Fruit fly (Drosophila melanogaster) whole organism, wandering third instar larva: ENCODE measurements around the gene CG15865.
A peak's percentile ranks its signal among the peaks of the same experiment; 100 is the strongest.

ENCODE experiments used
- Abd-B ChIP-seq: fragments of >200 bp; optimal IDR thresholded peaks from 2 replicates; lab custom pipeline; 2017; ENCODE audit warnings: missing biosample characterization, missing genetic modification characterization
- CG32264 ChIP-seq: fragments of 200-800 bp; sonication (Bioruptor generic); optimal IDR thresholded peaks from 2 replicates; lab custom pipeline; 2016; ENCODE audit warnings: missing biosample characterization, missing genetic modification characterization
- CrebA ChIP-seq: fragments of 200-800 bp; sonication (Bioruptor generic); optimal IDR thresholded peaks from 2 replicates; lab custom pipeline; 2016; ENCODE audit warnings: missing biosample characterization, mild to moderate bottlenecking, missing genetic modification characterization, borderline replicate concordance
- Dfd ChIP-seq: fragments of >200 bp; optimal IDR thresholded peaks from 2 replicates; lab custom pipeline; 2017; ENCODE audit warnings: missing biosample characterization, missing genetic modification characterization
- Dif ChIP-seq: fragments of 200-275, 200-300 bp; sonication (Bioruptor generic); optimal IDR thresholded peaks from 2 replicates; lab custom pipeline; 2018; ENCODE audit warnings: missing biosample characterization, missing genetic modification characterization; ENCODE audit not compliant: partially characterized antibody
- GATAd ChIP-seq: sonication (Bioruptor generic); optimal IDR thresholded peaks from 2 replicates; lab custom pipeline; 2016; ENCODE audit warnings: missing biosample characterization, missing genetic modification characterization
- HLH106 ChIP-seq: fragments of 200-800 bp; optimal IDR thresholded peaks from 3 replicates; lab custom pipeline; 2019; ENCODE audit warnings: missing biosample characterization, mild to moderate bottlenecking, missing genetic modification characterization, moderate library complexity
- Hr78 ChIP-seq: fragments of >200 bp; optimal IDR thresholded peaks from 2 replicates; lab custom pipeline; 2017; ENCODE audit warnings: missing biosample characterization, missing genetic modification characterization
- Hr83 ChIP-seq: fragments of 200-300 bp; sonication (Bioruptor generic); optimal IDR thresholded peaks from 2 replicates; lab custom pipeline; 2016; ENCODE audit warnings: missing biosample characterization, mild to moderate bottlenecking, missing genetic modification characterization, moderate library complexity; ENCODE audit not compliant: poor library complexity, severe bottlenecking
- Jra ChIP-seq: sonication (Bioruptor generic); optimal IDR thresholded peaks from 2 replicates; lab custom pipeline; 2016; ENCODE audit warnings: missing biosample characterization, missing genetic modification characterization
- Mio ChIP-seq: sonication (Bioruptor generic); optimal IDR thresholded peaks from 2 replicates; lab custom pipeline; 2016; ENCODE audit warnings: missing biosample characterization, missing genetic modification characterization
- Myc ChIP-seq: fragments of >200 bp; optimal IDR thresholded peaks from 2 replicates; lab custom pipeline; 2017
- N ChIP-seq: fragments of >200 bp; optimal IDR thresholded peaks from 2 replicates; lab custom pipeline; 2018; ENCODE audit warnings: missing biosample characterization, missing external identifiers, missing genetic modification characterization
- OdsH ChIP-seq: fragments of 200-800 bp; sonication (Bioruptor generic); optimal IDR thresholded peaks from 2 replicates; lab custom pipeline; 2016; ENCODE audit warnings: missing biosample characterization, mild to moderate bottlenecking, missing genetic modification characterization
- Rel ChIP-seq, 2 experiments: fragments of 200-800 bp; sonication (Bioruptor generic) in 1 of 2; optimal IDR thresholded peaks; 2 replicates in 1 of 2; 3 replicates in 1 of 2; lab custom pipeline; 2016 to 2019; ENCODE audit warnings: mild to moderate bottlenecking in 2 of 2, missing biosample characterization in 2 of 2, missing genetic modification characterization in 2 of 2, moderate library complexity in 1 of 2
- Sp1 ChIP-seq: fragments of 200-800 bp; sonication (Bioruptor generic); optimal IDR thresholded peaks from 3 replicates; lab custom pipeline; 2019; ENCODE audit warnings: missing biosample characterization, mild to moderate bottlenecking, missing genetic modification characterization, moderate library complexity
- Vsx2 ChIP-seq: fragments of 200-300, 225-300 bp; sonication (Bioruptor generic); optimal IDR thresholded peaks from 2 replicates; lab custom pipeline; 2018; ENCODE audit warnings: missing biosample characterization, missing genetic modification characterization; ENCODE audit not compliant: partially characterized antibody
- br ChIP-seq: fragments of 200-800 bp; sonication (Bioruptor generic); optimal IDR thresholded peaks from 2 replicates; lab custom pipeline; 2016; ENCODE audit warnings: missing biosample characterization, missing genetic modification characterization
- dmrt93B ChIP-seq: fragments of 200-800 bp; sonication (Bioruptor generic); optimal IDR thresholded peaks from 2 replicates; lab custom pipeline; 2018; ENCODE audit warnings: missing biosample characterization, mild to moderate bottlenecking, missing genetic modification characterization
- dsf ChIP-seq: sonication (Bioruptor generic); optimal IDR thresholded peaks from 2 replicates; lab custom pipeline; 2016; ENCODE audit warnings: missing biosample characterization, missing genetic modification characterization, borderline replicate concordance
- foxo ChIP-seq, 2 experiments: fragments of 200-800 bp; sonication (Bioruptor generic); optimal IDR thresholded peaks; 2 replicates in 1 of 2; 3 replicates in 1 of 2; lab custom pipeline; 2016 to 2017; ENCODE audit warnings: missing biosample characterization in 2 of 2, missing genetic modification characterization in 2 of 2
- fru ChIP-seq: fragments of 200-800 bp; sonication (Bioruptor generic); optimal IDR thresholded peaks from 3 replicates; lab custom pipeline; 2016; ENCODE audit warnings: missing biosample characterization, mild to moderate bottlenecking, missing genetic modification characterization
- jim ChIP-seq: fragments of 175-275, 200-325 bp; sonication (Bioruptor generic); optimal IDR thresholded peaks from 2 replicates; lab custom pipeline; 2016; ENCODE audit warnings: missing biosample characterization, mild to moderate bottlenecking, missing genetic modification characterization
- pan ChIP-seq: fragments of >200 bp; optimal IDR thresholded peaks from 2 replicates; lab custom pipeline; 2017
- psq ChIP-seq: fragments of 200-800 bp; sonication (Bioruptor generic); optimal IDR thresholded peaks from 3 replicates; lab custom pipeline; 2017; ENCODE audit warnings: missing biosample characterization, mild to moderate bottlenecking, missing genetic modification characterization, moderate library complexity
- rgr ChIP-seq: fragments of 200-800 bp; sonication (Bioruptor generic); optimal IDR thresholded peaks from 3 replicates; lab custom pipeline; 2016; ENCODE audit warnings: missing biosample characterization, mild to moderate bottlenecking, missing genetic modification characterization
- sage ChIP-seq: fragments of 200-800 bp; sonication (Bioruptor generic); optimal IDR thresholded peaks from 2 replicates; lab custom pipeline; 2016; ENCODE audit warnings: missing biosample characterization, mild to moderate bottlenecking, missing genetic modification characterization
- sv ChIP-seq: fragments of 200-800 bp; sonication (Bioruptor generic); optimal IDR thresholded peaks from 3 replicates; lab custom pipeline; 2016; ENCODE audit warnings: missing biosample characterization, missing genetic modification characterization
- tai ChIP-seq: sonication (Bioruptor generic); optimal IDR thresholded peaks from 2 replicates; lab custom pipeline; 2016; ENCODE audit warnings: missing biosample characterization, missing genetic modification characterization
- usp ChIP-seq: fragments of >200 bp; optimal IDR thresholded peaks from 2 replicates; lab custom pipeline; 2017; ENCODE audit warnings: missing biosample characterization, missing genetic modification characterization

The CG15865 gene

dm6 chrX:16688106-16688459 is 23.8 kb upstream of the CG15865 start:
- no peak for TF ChIP-seq psq (GFP tag; lab: Kevin White, UChicago)
- no peak for TF ChIP-seq Rel (GFP tag; optimal IDR thresholded peaks at IDR 0.05; lab: Kevin White, UChicago)
- peak; percentile 50 for TF ChIP-seq Rel (tag; optimal IDR thresholded peaks at IDR 0.05; lab: Kevin White, UChicago)
- no peak for TF ChIP-seq usp (GFP tag; lab: Kevin White, UChicago)
- no peak for TF ChIP-seq tai (GFP tag; lab: Kevin White, UChicago)
- TF ChIP-seq, all 38 proteins: peak for 1

dm6 chrX:16687400-16688105 is 23.3 kb upstream of the CG15865 start:
- TF ChIP-seq CrebA (GFP tag; lab: Kevin White, UChicago) (no peak), pan (lab: Kevin White, UChicago) (no peak), Jra (no peak)

dm6 chrX:16683765-16684164 is 19.5 kb upstream of the CG15865 start, which contains the start of gene Axs:
Gene Axs, minus strand, starts transcription at chrX:16683895.
- no peak for TF ChIP-seq jim (GFP tag; lab: Kevin White, UChicago)
- no peak for TF ChIP-seq Hr83 (GFP tag; lab: Kevin White, UChicago)
- TF ChIP-seq dmrt93B (GFP tag; lab: Kevin White, UChicago): no peak
- no peak for TF ChIP-seq CrebA (GFP tag; lab: Kevin White, UChicago)
- TF ChIP-seq CG32264: no peak
- peak; percentile 6 for TF ChIP-seq Dif
- no peak for TF ChIP-seq fru (GFP tag; lab: Kevin White, UChicago)
- TF ChIP-seq Myc (lab: Kevin White, UChicago): peak; percentile 75
- TF ChIP-seq N (GFP tag; lab: Kevin White, UChicago): peak; percentile 56
- TF ChIP-seq rgr (GFP tag; lab: Kevin White, UChicago): no peak
- peak in 1 of 2 experiments; percentile 5 for TF ChIP-seq foxo (GFP tag; optimal IDR thresholded peaks at IDR 0.05; lab: Kevin White, UChicago)
- peak; percentile 55 for TF ChIP-seq Jra
- no peak for TF ChIP-seq GATAd (GFP tag; lab: Kevin White, UChicago)
- no peak for TF ChIP-seq Vsx2
- no peak for TF ChIP-seq sage
- no peak for TF ChIP-seq Hr78 (GFP tag; lab: Kevin White, UChicago)
- no peak for TF ChIP-seq dsf (GFP tag; lab: Kevin White, UChicago)
- TF ChIP-seq Abd-B (GFP tag; lab: Kevin White, UChicago): no peak

- TF ChIP-seq Mio (GFP tag; lab: Kevin White, UChicago) (no peak), fru (GFP tag; lab: Kevin White, UChicago) (no peak), dsf (GFP tag; lab: Kevin White, UChicago) (no peak), br (no peak), rgr (GFP tag; lab: Kevin White, UChicago) (no peak), Rel (GFP tag; optimal IDR thresholded peaks at IDR 0.05; lab: Kevin White, UChicago) (no peak), Rel (tag; optimal IDR thresholded peaks at IDR 0.05; lab: Kevin White, UChicago) (no peak), foxo (GFP tag; optimal IDR thresholded peaks at IDR 0.05; lab: Kevin White, UChicago) (no peak), Hr83 (GFP tag; lab: Kevin White, UChicago) (no peak)
Measured at dm6 chrX:16678845-16679347, 14.6 kb upstream of the CG15865 start, which contains the start of the genes CG13010 and sing. Gene CG13010, minus strand, starts transcription at chrX:16678945. Gene sing, plus strand, starts transcription at chrX:16679297.

- TF ChIP-seq br (no peak), Sp1 (GFP tag; lab: Kevin White, UChicago) (peak; percentile 20), HLH106 (tag; lab: Kevin White, UChicago) (peak; percentile 22), sv (GFP tag; lab: Kevin White, UChicago) (no peak), Dfd (GFP tag; lab: Kevin White, UChicago) (no peak), OdsH (GFP tag; lab: Kevin White, UChicago) (no peak)
Measured at dm6 chrX:16677163-16677562, 12.9 kb upstream of the CG15865 start.
